Fruit fly (Drosophila melanogaster) whole organism, embryonic: ENCODE data around the gene Hex-t2.

Source experiments
- CG1024 ChIP-seq: fragments of 200-800 bp; sonication (Bioruptor generic); IDR thresholded peaks from 2 replicates; pipeline ENCODE4 v1.3.6; 2022; ENCODE audit warnings: missing biosample characterization, missing genetic modification characterization
- CG11560 ChIP-seq: fragments of 200-800 bp; sonication (Bioruptor generic); IDR thresholded peaks from 3 replicates; pipeline ENCODE4 v1.3.6; 2022; ENCODE audit warnings: missing biosample characterization, missing genetic modification characterization
- CG11695 ChIP-seq: fragments of 200-800 bp; sonication (Bioruptor generic); IDR thresholded peaks from 3 replicates; pipeline ENCODE4 v1.3.6; 2022; ENCODE audit warnings: missing biosample characterization, missing genetic modification characterization
- CG12942 ChIP-seq: fragments of 200-800 bp; sonication (Bioruptor generic); optimal IDR thresholded peaks from 3 replicates; lab custom pipeline; 2016; ENCODE audit warnings: missing biosample characterization, missing genetic modification characterization
- CG1792 ChIP-seq: fragments of 200-800 bp; sonication (Bioruptor generic); optimal IDR thresholded peaks from 2 replicates; lab custom pipeline; 2016; ENCODE audit warnings: missing biosample characterization, missing genetic modification characterization
- CG18011 ChIP-seq: fragments of 200-800 bp; sonication (Bioruptor generic); optimal IDR thresholded peaks from 2 replicates; lab custom pipeline; 2017; ENCODE audit warnings: missing biosample characterization, missing genetic modification characterization, mild to moderate bottlenecking, moderate library complexity, missing genotype
- CG31441 ChIP-seq: fragments of 200-800 bp; sonication (Bioruptor generic); IDR thresholded peaks from 2 replicates; pipeline ENCODE4 v1.3.6; 2022; ENCODE audit warnings: missing biosample characterization, missing genetic modification characterization
- CG33557 ChIP-seq: fragments of 200-800 bp; sonication (Bioruptor generic); optimal IDR thresholded peaks from 2 replicates; lab custom pipeline; 2019; ENCODE audit warnings: missing biosample characterization, mild to moderate bottlenecking, missing genetic modification characterization, moderate library complexity
- CG4707 ChIP-seq: fragments of 200-800 bp; sonication (Bioruptor generic); optimal IDR thresholded peaks from 2 replicates; lab custom pipeline; 2018; ENCODE audit warnings: missing biosample characterization, mild to moderate bottlenecking, missing genetic modification characterization, moderate library complexity
- CG4820 ChIP-seq: fragments of 200-800 bp; sonication (Bioruptor generic); optimal IDR thresholded peaks from 3 replicates; lab custom pipeline; 2016; ENCODE audit warnings: missing biosample characterization, missing genetic modification characterization
- CG5180 ChIP-seq: fragments of 200-800 bp; sonication (Bioruptor generic); optimal IDR thresholded peaks from 3 replicates; lab custom pipeline; 2017; ENCODE audit warnings: missing biosample characterization, missing genetic modification characterization, mild to moderate bottlenecking, moderate library complexity, missing genetic modification reagents
- CG7839 ChIP-seq: fragments of 200-800 bp; sonication (Bioruptor generic); optimal IDR thresholded peaks from 3 replicates; lab custom pipeline; 2018; ENCODE audit warnings: missing biosample characterization, mild to moderate bottlenecking, missing genetic modification characterization, moderate library complexity
- CG8359 ChIP-seq: fragments of 200-800 bp; sonication (Bioruptor generic); optimal IDR thresholded peaks from 2 replicates; lab custom pipeline; 2017; ENCODE audit warnings: missing biosample characterization, mild to moderate bottlenecking, missing genetic modification characterization, borderline replicate concordance
- CG8944 ChIP-seq: fragments of 200-800 bp; sonication (Bioruptor generic); optimal IDR thresholded peaks from 3 replicates; lab custom pipeline; 2016; ENCODE audit warnings: missing biosample characterization, missing genetic modification characterization
- CoRest ChIP-seq: fragments of 200-800 bp; sonication (Bioruptor generic); optimal IDR thresholded peaks from 3 replicates; lab custom pipeline; 2018; ENCODE audit warnings: missing biosample characterization, mild to moderate bottlenecking, missing genetic modification characterization, moderate library complexity
- GATAe ChIP-seq: fragments of 200-800 bp; sonication (Bioruptor generic); conservative IDR thresholded peaks from 2 replicates; pipeline ENCODE4 v1.3.6; 2022; ENCODE audit warnings: missing biosample characterization, missing genetic modification characterization
- HmgD ChIP-seq: fragments of 200-800 bp; sonication (Bioruptor generic); optimal IDR thresholded peaks from 3 replicates; lab custom pipeline; 2016; ENCODE audit warnings: missing biosample characterization, missing genetic modification characterization
- HmgZ ChIP-seq: fragments of 200-800 bp; sonication (Bioruptor generic); optimal IDR thresholded peaks from 2 replicates; lab custom pipeline; 2018; ENCODE audit warnings: missing biosample characterization, mild to moderate bottlenecking, missing genetic modification characterization
- Hr3 ChIP-seq: fragments of 200-800 bp; sonication (Bioruptor generic); optimal IDR thresholded peaks from 3 replicates; lab custom pipeline; 2016; ENCODE audit warnings: missing biosample characterization, missing genetic modification characterization
- MESR4 ChIP-seq: fragments of 200-800 bp; sonication (Bioruptor generic); optimal IDR thresholded peaks from 2 replicates; lab custom pipeline; 2018; ENCODE audit warnings: missing biosample characterization, mild to moderate bottlenecking, missing genetic modification characterization, moderate library complexity
- Med ChIP-seq: fragments of 200-800 bp; sonication (Bioruptor generic); peaks from one replicate; lab custom pipeline; 2016; ENCODE audit warnings: missing biosample characterization, missing genetic modification characterization, mild to moderate bottlenecking, inconsistent platforms, moderate library complexity
- Poxn ChIP-seq: fragments of 200-800 bp; sonication (Bioruptor generic); IDR thresholded peaks from 2 replicates; pipeline ENCODE4 v1.3.6; 2022; ENCODE audit warnings: missing biosample characterization, missing genetic modification characterization
- Ssrp ChIP-seq: fragments of 200-800 bp; sonication (Bioruptor generic); optimal IDR thresholded peaks from 2 replicates; lab custom pipeline; 2018; ENCODE audit warnings: missing biosample characterization, mild to moderate bottlenecking, missing genetic modification characterization, moderate library complexity
- Xbp1 ChIP-seq: fragments of 200-800 bp; sonication (Bioruptor generic); optimal IDR thresholded peaks from 3 replicates; lab custom pipeline; 2016; ENCODE audit warnings: missing biosample characterization, mild to moderate bottlenecking, missing genetic modification characterization
- aop ChIP-seq: fragments of 200-800 bp; sonication (Bioruptor generic); IDR thresholded peaks from 2 replicates; pipeline ENCODE4 v1.3.6; 2022; ENCODE audit warnings: missing biosample characterization, missing genetic modification characterization
- bab2 ChIP-seq: fragments of 200-800 bp; sonication (Bioruptor generic); optimal IDR thresholded peaks from 2 replicates; lab custom pipeline; 2016; ENCODE audit warnings: missing biosample characterization, missing genetic modification characterization
- bbx ChIP-seq: fragments of 200-800 bp; sonication (Bioruptor generic); IDR thresholded peaks from 2 replicates; pipeline ENCODE4 v1.3.6; 2022; ENCODE audit warnings: missing biosample characterization, missing genetic modification characterization; ENCODE audit not compliant: partially characterized antibody
- da ChIP-seq: fragments of 200-800 bp; sonication (Bioruptor generic); optimal IDR thresholded peaks from 2 replicates; lab custom pipeline; 2016; ENCODE audit warnings: missing biosample characterization, missing genetic modification characterization
- dmrt99B ChIP-seq: fragments of 200-800 bp; sonication (Bioruptor generic); optimal IDR thresholded peaks from 2 replicates; lab custom pipeline; 2018; ENCODE audit warnings: missing biosample characterization, mild to moderate bottlenecking, missing genetic modification characterization, moderate library complexity
- dysf ChIP-seq: fragments of 200-800 bp; sonication (Bioruptor generic); IDR thresholded peaks from 3 replicates; pipeline ENCODE4 v1.3.6; 2022; ENCODE audit warnings: missing biosample characterization, missing genetic modification characterization
- eyg ChIP-seq: fragments of 200-800 bp; sonication (Bioruptor generic); optimal IDR thresholded peaks from 3 replicates; lab custom pipeline; 2016; ENCODE audit warnings: missing biosample characterization, missing genetic modification characterization
- fd64A ChIP-seq: fragments of 200-800 bp; sonication (Bioruptor generic); optimal IDR thresholded peaks from 3 replicates; lab custom pipeline; 2018; ENCODE audit warnings: missing biosample characterization, mild to moderate bottlenecking, missing genetic modification characterization
- hbn ChIP-seq: fragments of 200-800 bp; sonication (Bioruptor generic); IDR thresholded peaks from 2 replicates; pipeline ENCODE4 v1.3.6; 2022; ENCODE audit warnings: missing biosample characterization, missing genetic modification characterization; ENCODE audit not compliant: partially characterized antibody
- inv ChIP-seq: fragments of 200-800 bp; sonication (Bioruptor generic); IDR thresholded peaks from 2 replicates; pipeline ENCODE4 v1.3.6; 2022; ENCODE audit warnings: missing biosample characterization, missing genetic modification characterization; ENCODE audit not compliant: partially characterized antibody
- klu ChIP-seq: fragments of 200-800 bp; sonication (Bioruptor generic); IDR thresholded peaks from 2 replicates; pipeline ENCODE4 v1.3.6; 2022; ENCODE audit warnings: missing biosample characterization, missing genetic modification characterization
- kni ChIP-seq: fragments of 200-800 bp; sonication (Bioruptor generic); optimal IDR thresholded peaks from 3 replicates; lab custom pipeline; 2017; ENCODE audit warnings: mild to moderate bottlenecking, missing biosample characterization, missing genetic modification reagents, missing genetic modification characterization
- maf-S ChIP-seq: fragments of 200-800 bp; sonication (Bioruptor generic); optimal IDR thresholded peaks from 2 replicates; lab custom pipeline; 2016; ENCODE audit warnings: missing biosample characterization, missing genetic modification characterization
- nerfin-2 ChIP-seq: fragments of 200-800 bp; sonication (Bioruptor generic); IDR thresholded peaks from 2 replicates; pipeline ENCODE4 v1.3.6; 2022; ENCODE audit warnings: missing biosample characterization, missing genetic modification characterization; ENCODE audit not compliant: partially characterized antibody
- pho ChIP-seq: fragments of 200-800 bp; sonication (Bioruptor generic); optimal IDR thresholded peaks from 2 replicates; lab custom pipeline; 2016; ENCODE audit warnings: missing biosample characterization, missing genetic modification characterization
- pros ChIP-seq: fragments of 200-800 bp; sonication (Bioruptor generic); optimal IDR thresholded peaks from 3 replicates; lab custom pipeline; 2019; ENCODE audit warnings: missing biosample characterization, mild to moderate bottlenecking, missing genetic modification characterization, moderate library complexity
- psq ChIP-seq: fragments of 200-800 bp; sonication (Bioruptor generic); optimal IDR thresholded peaks from 2 replicates; lab custom pipeline; 2017; ENCODE audit warnings: missing biosample characterization, missing genetic modification characterization
- schlank ChIP-seq: fragments of 200-800 bp; sonication (Bioruptor generic); optimal IDR thresholded peaks from 2 replicates; lab custom pipeline; 2018; ENCODE audit warnings: missing biosample characterization, mild to moderate bottlenecking, missing genetic modification characterization
- sima ChIP-seq: fragments of 200-800 bp; sonication (Bioruptor generic); optimal IDR thresholded peaks from 2 replicates; lab custom pipeline; 2016; ENCODE audit warnings: missing biosample characterization, missing genetic modification characterization
- slbo ChIP-seq: fragments of 200-800 bp; sonication (Bioruptor generic); IDR thresholded peaks from 2 replicates; pipeline ENCODE4 v1.3.6; 2022; ENCODE audit warnings: missing biosample characterization, missing genetic modification characterization
- sqz ChIP-seq: fragments of 200-800 bp; sonication (Bioruptor generic); optimal IDR thresholded peaks from 3 replicates; lab custom pipeline; 2018; ENCODE audit warnings: missing biosample characterization, mild to moderate bottlenecking, missing genetic modification characterization
- stc ChIP-seq: fragments of 200-800 bp; sonication (Bioruptor generic); IDR thresholded peaks from 2 replicates; pipeline ENCODE4 v1.3.6; 2022; ENCODE audit warnings: missing biosample characterization, missing genetic modification characterization
- trem ChIP-seq: fragments of 200-800 bp; optimal IDR thresholded peaks from 3 replicates; lab custom pipeline; 2019; ENCODE audit warnings: missing biosample characterization, mild to moderate bottlenecking, missing genetic modification characterization, moderate library complexity
- trh ChIP-seq: fragments of 200-800 bp; sonication (Bioruptor generic); optimal IDR thresholded peaks from 2 replicates; lab custom pipeline; 2016; ENCODE audit warnings: missing biosample characterization, missing genetic modification characterization
- ttk ChIP-seq: fragments of 200-800 bp; sonication (Bioruptor generic); IDR thresholded peaks from 2 replicates; pipeline ENCODE4 v2.1.2; 2022; ENCODE audit warnings: missing biosample characterization, missing genetic modification characterization
- vnd ChIP-seq: fragments of 200-800 bp; sonication (Bioruptor generic); IDR thresholded peaks from 3 replicates; pipeline ENCODE4 v1.3.6; 2022; ENCODE audit warnings: missing biosample characterization, missing genetic modification characterization; ENCODE audit not compliant: partially characterized antibody
- z ChIP-seq: fragments of 200-800 bp; sonication (Bioruptor generic); IDR thresholded peaks from 3 replicates; pipeline ENCODE4 v1.3.6; 2022; ENCODE audit warnings: missing biosample characterization, missing genetic modification characterization
- zen ChIP-seq: fragments of 200-800 bp; sonication (Bioruptor generic); optimal IDR thresholded peaks from 3 replicates; lab custom pipeline; 2018; ENCODE audit warnings: missing biosample characterization, mild to moderate bottlenecking, missing genetic modification characterization, moderate library complexity

Hex-t2 gene

dm6 chr3R:26409780-26410179, 40.7 kb upstream of the Hex-t2 start (continued):
- TF ChIP-seq pho (no peak), CG11695 (GFP tag; lab: Robert Waterston, UW) (no peak), CoRest (no peak), CG8359 (no peak), psq (GFP tag; lab: Kevin White, UChicago) (no peak), z (no peak), da (GFP tag; lab: Kevin White, UChicago) (no peak), vnd (GFP tag; lab: Robert Waterston, UW) (no peak), CG11560 (no peak), CG4820 (GFP tag; lab: Kevin White, UChicago) (no peak), dmrt99B (tag; lab: Kevin White, UChicago) (peak; percentile 71), aop (no peak), dysf (GFP tag; lab: Robert Waterston, UW) (peak; percentile 71; the same call in 2 of the 3 replicates), inv (GFP tag; lab: Robert Waterston, UW) (no peak), Xbp1 (GFP tag; lab: Kevin White, UChicago) (no peak), Hr3 (GFP tag; lab: Kevin White, UChicago) (no peak), CG5180 (no peak), CG7839 (tag; lab: Kevin White, UChicago) (peak; percentile 67), ttk (GFP tag; lab: Robert Waterston, UW) (peak; percentile 53), CG1792 (GFP tag; lab: Kevin White, UChicago) (no peak), zen (no peak), CG4707 (GFP tag; lab: Kevin White, UChicago) (no peak), kni (GFP tag; lab: Kevin White, UChicago) (no peak), CG18011 (GFP tag; lab: Kevin White, UChicago) (no peak), hbn (no peak), CG12942 (GFP tag; lab: Kevin White, UChicago) (no peak), trem (tag; lab: Kevin White, UChicago) (no peak), CG8944 (no peak), sima (GFP tag; lab: Kevin White, UChicago) (no peak), HmgZ (tag; lab: Kevin White, UChicago) (no peak), HmgD (GFP tag; lab: Kevin White, UChicago) (no peak), sqz (GFP tag; lab: Kevin White, UChicago) (no peak), schlank (tag; lab: Kevin White, UChicago) (no peak), Med (GFP tag; lab: Kevin White, UChicago) (no peak), CG1024 (GFP tag; lab: Robert Waterston, UW) (no peak), Poxn (GFP tag; lab: Robert Waterston, UW) (no peak), GATAe (GFP tag; lab: Robert Waterston, UW) (no peak), CG31441 (GFP tag; lab: Robert Waterston, UW) (peak; percentile 34; the same call in 1 of the 2 replicates), stc (peak; percentile 60; the same call in 1 of the 2 replicates), MESR4 (GFP tag; lab: Kevin White, UChicago) (no peak), klu (no peak), fd64A (no peak), slbo (GFP tag; lab: Robert Waterston, UW) (no peak), eyg (GFP tag; lab: Kevin White, UChicago) (no peak), bbx (GFP tag; lab: Robert Waterston, UW) (no peak), Ssrp (tag; lab: Kevin White, UChicago) (no peak), nerfin-2 (GFP tag; lab: Robert Waterston, UW) (no peak), CG33557 (no peak), maf-S (no peak), trh (GFP tag; lab: Kevin White, UChicago) (no peak), pros (no peak), bab2 (GFP tag; lab: Kevin White, UChicago) (no peak)
